Fruit fly (Drosophila melanogaster) whole organism, pupa: Measurements from ENCODE around the gene Nmdmc.

Experiments used
- CG10348 ChIP-seq: fragments of 200-800 bp; sonication (Bioruptor generic); IDR thresholded peaks from 2 replicates; pipeline ENCODE4 v1.3.6; 2022; ENCODE audit warnings: missing biosample characterization, missing genetic modification characterization
- CG12605 ChIP-seq: fragments of 200-800 bp; sonication (Bioruptor generic); IDR thresholded peaks from 2 replicates; pipeline ENCODE4 v1.3.6; 2022; ENCODE audit warnings: missing biosample characterization, missing genetic modification characterization
- CG13204 ChIP-seq: fragments of 200-800 bp; sonication (Bioruptor generic); optimal IDR thresholded peaks from 2 replicates; lab custom pipeline; 2018; ENCODE audit warnings: missing biosample characterization, mild to moderate bottlenecking, missing genetic modification characterization, moderate library complexity
- CG14655 ChIP-seq: fragments of 200-800 bp; sonication (Bioruptor generic); optimal IDR thresholded peaks from 3 replicates; lab custom pipeline; 2017; ENCODE audit warnings: mild to moderate bottlenecking, missing biosample characterization, missing genetic modification reagents, missing genetic modification characterization
- CG15710 ChIP-seq: fragments of 200-800 bp; sonication (Bioruptor generic); optimal IDR thresholded peaks from 2 replicates; lab custom pipeline; 2018; ENCODE audit warnings: missing biosample characterization, mild to moderate bottlenecking, missing genetic modification characterization, moderate library complexity
- CG17806 ChIP-seq: fragments of 200-800 bp; sonication (Bioruptor generic); optimal IDR thresholded peaks from 2 replicates; lab custom pipeline; 2018; ENCODE audit warnings: missing biosample characterization, mild to moderate bottlenecking, missing genetic modification characterization, moderate library complexity
- CG32121 ChIP-seq: fragments of 200-800 bp; sonication (Bioruptor generic); IDR thresholded peaks from 2 replicates; pipeline ENCODE4 v1.3.6; 2022; ENCODE audit warnings: missing biosample characterization, missing genetic modification characterization
- CG34367 ChIP-seq: fragments of 200-800 bp; sonication (Bioruptor generic); optimal IDR thresholded peaks from 2 replicates; lab custom pipeline; 2018; ENCODE audit warnings: missing biosample characterization, mild to moderate bottlenecking, missing genetic modification characterization
- CG4496 ChIP-seq: fragments of 200-800 bp; sonication (Bioruptor generic); IDR thresholded peaks from 3 replicates; pipeline ENCODE4 v1.3.6; 2022; ENCODE audit warnings: missing biosample characterization, missing genetic modification characterization
- CG8159 ChIP-seq: fragments of 200-800 bp; sonication (Bioruptor generic); optimal IDR thresholded peaks from 3 replicates; lab custom pipeline; 2018; ENCODE audit warnings: missing biosample characterization, mild to moderate bottlenecking, missing genetic modification characterization, moderate library complexity
- CG8301 ChIP-seq: fragments of 200-800 bp; sonication (Bioruptor generic); optimal IDR thresholded peaks from 2 replicates; lab custom pipeline; 2018; ENCODE audit warnings: missing biosample characterization, mild to moderate bottlenecking, missing genetic modification characterization
- CG9948 ChIP-seq: fragments of 200-800 bp; sonication (Bioruptor generic); optimal IDR thresholded peaks from 2 replicates; lab custom pipeline; 2018; ENCODE audit warnings: missing biosample characterization, mild to moderate bottlenecking, missing genetic modification characterization, moderate library complexity
- D1 ChIP-seq: fragments of 200-800 bp; sonication (Bioruptor generic); optimal IDR thresholded peaks from 2 replicates; lab custom pipeline; 2018; ENCODE audit warnings: missing biosample characterization, mild to moderate bottlenecking, missing genetic modification characterization, moderate library complexity
- EcR ChIP-seq: fragments of 200-800 bp; sonication (Bioruptor generic); optimal IDR thresholded peaks from 3 replicates; lab custom pipeline; 2019; ENCODE audit warnings: missing biosample characterization, missing genetic modification characterization, mild to moderate bottlenecking, moderate library complexity, missing genetic modification reagents
- Ets98B ChIP-seq: fragments of 200-800 bp; sonication (Bioruptor generic); IDR thresholded peaks from 2 replicates; pipeline ENCODE4 v1.3.6; 2022; ENCODE audit warnings: missing biosample characterization, missing genetic modification characterization
- Pif1A ChIP-seq: fragments of 200-800 bp; sonication (Bioruptor generic); optimal IDR thresholded peaks from 3 replicates; lab custom pipeline; 2016; ENCODE audit warnings: missing biosample characterization, missing genetic modification characterization
- Pif1B ChIP-seq: fragments of 200-800 bp; sonication (Bioruptor generic); optimal IDR thresholded peaks from 3 replicates; lab custom pipeline; 2016; ENCODE audit warnings: missing biosample characterization, missing genetic modification characterization
- Snoo ChIP-seq: fragments of 200-800 bp; sonication (Bioruptor generic); optimal IDR thresholded peaks from 3 replicates; lab custom pipeline; 2017; ENCODE audit warnings: missing biosample characterization, mild to moderate bottlenecking, missing genetic modification characterization, inconsistent platforms
- fd96Ca ChIP-seq: fragments of 200-800 bp; sonication (Bioruptor generic); IDR thresholded peaks from 3 replicates; pipeline ENCODE4 v1.3.6; 2022; ENCODE audit warnings: missing biosample characterization, missing genetic modification characterization
- gl ChIP-seq: fragments of 200-800 bp; sonication (Bioruptor generic); optimal IDR thresholded peaks from 2 replicates; lab custom pipeline; 2018; ENCODE audit warnings: missing biosample characterization, mild to moderate bottlenecking, missing genetic modification characterization
- rn ChIP-seq: fragments of 200-800 bp; sonication (Bioruptor generic); IDR thresholded peaks from 2 replicates; pipeline ENCODE4 v1.3.6; 2022; ENCODE audit warnings: missing biosample characterization, missing genetic modification characterization

Gene Nmdmc

DNA sequence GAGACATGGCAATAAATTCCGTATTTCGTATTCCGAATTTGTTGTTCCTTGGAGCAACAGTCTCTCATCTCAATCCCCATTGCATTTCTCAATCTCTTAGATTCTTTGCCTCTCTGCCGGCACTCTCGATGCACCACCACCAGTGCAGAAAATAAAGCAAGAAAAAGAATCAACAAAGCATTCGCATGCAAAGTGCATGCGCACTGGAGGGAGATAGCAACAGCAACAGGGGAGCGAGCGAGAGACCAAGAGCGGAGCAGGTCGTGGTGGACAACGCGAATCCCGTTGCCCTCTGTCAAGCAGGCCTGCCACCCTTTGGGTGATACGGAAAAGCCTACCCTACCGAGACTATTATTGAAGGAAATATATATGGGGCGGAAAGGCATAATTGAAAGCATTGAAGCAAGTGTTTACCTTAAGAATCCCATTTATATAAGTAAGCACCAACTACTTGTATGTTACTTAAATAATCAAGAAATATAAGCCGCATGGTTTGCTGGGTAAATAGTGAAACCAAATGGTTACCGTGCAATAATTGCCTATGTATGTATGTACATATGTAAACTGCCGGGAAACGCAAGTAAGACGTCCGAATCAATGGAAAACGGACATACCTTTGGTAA is 6.2 kb upstream of the Nmdmc start:
- peak; percentile 62 for TF ChIP-seq CG34367 (tag; lab: Kevin White, UChicago)
- TF ChIP-seq CG9948 (tag; lab: Kevin White, UChicago) = no peak
- TF ChIP-seq D1 = no peak
- TF ChIP-seq CG8301 = peak; percentile 34
- peak; percentile 91 for TF ChIP-seq gl (tag; lab: Kevin White, UChicago)
- TF ChIP-seq CG8159 = peak; percentile 49
- peak; percentile 27 for TF ChIP-seq Pif1B (GFP tag; lab: Kevin White, UChicago)
- TF ChIP-seq rn (GFP tag; lab: Robert Waterston, UW) = no peak
- TF ChIP-seq CG4496 (GFP tag; lab: Robert Waterston, UW) = no peak
- TF ChIP-seq CG14655 (GFP tag; lab: Kevin White, UChicago) = peak; percentile 39
- TF ChIP-seq CG15710 = peak; percentile 62
- TF ChIP-seq CG12605 (GFP tag; lab: Robert Waterston, UW) = no peak
- peak; percentile 26 for TF ChIP-seq Pif1A (GFP tag; lab: Kevin White, UChicago)
- TF ChIP-seq Snoo = no peak
- peak; percentile 85 for TF ChIP-seq CG13204 (GFP tag; lab: Kevin White, UChicago)
- TF ChIP-seq CG10348 = no peak
- TF ChIP-seq CG17806 (tag; lab: Kevin White, UChicago) = peak; percentile 41
- TF ChIP-seq CG32121 (GFP tag; lab: Robert Waterston, UW) = no peak
- TF ChIP-seq Ets98B (GFP tag; lab: Robert Waterston, UW) = no peak
- no peak for TF ChIP-seq fd96Ca (GFP tag; lab: Robert Waterston, UW)
- peak; percentile 63 for TF ChIP-seq EcR (GFP tag; lab: Kevin White, UChicago)

DNA sequence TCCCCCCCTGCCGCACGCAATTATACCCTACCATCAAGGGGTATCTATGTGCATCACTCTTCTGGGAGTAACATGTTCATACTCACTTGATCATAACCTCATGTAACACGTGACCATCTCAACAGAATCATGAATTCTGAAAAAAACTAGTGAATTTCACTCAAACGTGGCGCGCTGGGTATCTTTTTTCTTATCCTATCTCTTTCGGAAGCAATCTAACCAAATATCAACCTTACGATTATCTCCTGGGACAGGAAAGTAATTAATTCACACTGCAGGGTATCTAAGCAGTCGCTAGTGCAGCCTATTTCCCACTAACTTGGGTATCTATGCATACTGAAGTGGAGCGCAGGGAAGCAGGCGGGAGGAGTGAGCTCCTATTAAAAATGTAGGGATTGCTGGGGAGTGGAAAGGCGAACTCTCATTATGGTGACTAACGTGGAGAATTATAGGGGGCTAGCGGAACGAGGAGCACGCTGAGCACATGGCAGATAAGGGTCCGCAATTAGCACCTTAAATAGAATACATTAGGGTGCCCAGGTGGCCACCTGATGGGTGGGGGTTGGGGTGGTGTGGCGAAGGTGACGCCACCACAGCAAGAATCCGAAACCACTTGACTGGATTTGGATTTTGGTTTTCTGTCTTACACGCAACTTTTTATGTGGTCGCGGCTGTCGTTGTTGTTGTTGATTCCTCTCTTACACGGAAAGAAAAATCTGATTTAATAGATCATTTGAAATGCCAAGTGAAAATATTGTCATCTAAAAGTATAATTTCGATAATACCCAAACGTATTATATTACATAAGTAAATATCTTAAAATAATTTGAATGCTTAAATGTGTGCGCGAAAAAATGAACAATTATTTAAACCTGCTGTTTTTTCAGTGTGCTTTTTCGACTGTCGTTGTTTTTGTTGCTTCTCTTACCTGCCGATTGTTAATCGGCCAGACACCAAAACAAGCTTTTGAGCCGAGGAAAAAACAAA is 5.1 kb upstream of the Nmdmc start:
- TF ChIP-seq fd96Ca (GFP tag; lab: Robert Waterston, UW) (no peak), CG9948 (tag; lab: Kevin White, UChicago) (peak; percentile 91), CG4496 (GFP tag; lab: Robert Waterston, UW) (no peak), CG34367 (tag; lab: Kevin White, UChicago) (peak; percentile 84), CG8301 (peak; percentile 92), CG14655 (GFP tag; lab: Kevin White, UChicago) (peak; percentile 92), Pif1A (GFP tag; lab: Kevin White, UChicago) (peak; percentile 86), CG8159 (peak; percentile 94), CG10348 (no peak), EcR (GFP tag; lab: Kevin White, UChicago) (no peak), D1 (peak; percentile 41), Snoo (peak; percentile 91), CG15710 (peak; percentile 87), Pif1B (GFP tag; lab: Kevin White, UChicago) (peak; percentile 82), CG13204 (GFP tag; lab: Kevin White, UChicago) (peak; percentile 1), rn (GFP tag; lab: Robert Waterston, UW) (no peak), gl (tag; lab: Kevin White, UChicago) (peak; percentile 78), CG17806 (tag; lab: Kevin White, UChicago) (peak; percentile 91), Ets98B (GFP tag; lab: Robert Waterston, UW) (no peak), CG32121 (GFP tag; lab: Robert Waterston, UW) (no peak), CG12605 (GFP tag; lab: Robert Waterston, UW) (no peak)
- TF ChIP-seq, all 21 proteins: peak for 13

DNA sequence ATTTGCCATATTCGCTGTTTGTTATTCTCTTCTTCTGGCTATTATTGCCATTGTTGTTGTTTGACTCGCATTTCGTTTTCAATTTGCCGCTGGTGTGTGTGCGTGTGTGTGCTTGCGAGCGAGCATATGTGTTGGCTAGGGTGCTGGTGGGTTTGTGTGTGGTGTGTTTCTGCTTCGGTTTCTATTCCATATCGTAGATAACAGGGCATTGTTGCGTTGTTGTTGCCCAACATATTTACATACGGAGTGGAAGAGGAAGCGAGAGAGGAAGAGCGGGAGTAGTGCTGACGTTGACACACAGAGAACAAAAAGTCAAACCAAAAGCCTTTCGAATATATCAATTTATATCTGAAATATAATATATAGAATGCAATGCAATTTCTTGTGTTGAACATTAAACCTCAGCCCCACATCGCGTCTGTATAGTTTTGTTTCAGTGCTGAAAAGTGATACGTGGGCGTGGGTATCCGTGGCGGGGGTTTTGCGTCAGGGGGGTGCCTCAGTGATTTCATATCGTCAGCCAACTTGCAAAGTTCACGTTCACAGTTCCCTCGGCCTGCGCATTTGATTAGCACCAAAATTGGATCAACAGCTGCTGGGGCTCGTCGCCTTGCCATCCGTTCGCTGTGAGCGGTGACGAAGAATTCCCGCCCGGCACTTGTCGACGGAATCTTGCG is 4.2 kb upstream of the Nmdmc start:
- TF ChIP-seq gl (tag; lab: Kevin White, UChicago) = no peak
- no peak for TF ChIP-seq Ets98B (GFP tag; lab: Robert Waterston, UW)
- no peak for TF ChIP-seq rn (GFP tag; lab: Robert Waterston, UW)
- TF ChIP-seq CG10348 = no peak
- TF ChIP-seq Snoo = no peak
- peak; percentile 20 for TF ChIP-seq EcR (GFP tag; lab: Kevin White, UChicago)
- peak; percentile 59 for TF ChIP-seq CG8301
- TF ChIP-seq CG9948 (tag; lab: Kevin White, UChicago) = peak; percentile 59
- no peak for TF ChIP-seq CG32121 (GFP tag; lab: Robert Waterston, UW)
- TF ChIP-seq CG15710 = peak; percentile 27
- peak; percentile 65 for TF ChIP-seq Pif1A (GFP tag; lab: Kevin White, UChicago)
- no peak for TF ChIP-seq CG12605 (GFP tag; lab: Robert Waterston, UW)
- TF ChIP-seq CG8159 = peak; percentile 18
- peak; percentile 77 for TF ChIP-seq CG14655 (GFP tag; lab: Kevin White, UChicago)
- peak; percentile 58 for TF ChIP-seq Pif1B (GFP tag; lab: Kevin White, UChicago)
- peak; percentile 49 for TF ChIP-seq CG17806 (tag; lab: Kevin White, UChicago)
- peak; percentile 29 for TF ChIP-seq CG34367 (tag; lab: Kevin White, UChicago)
- TF ChIP-seq, all 21 proteins: peak for 10

DNA sequence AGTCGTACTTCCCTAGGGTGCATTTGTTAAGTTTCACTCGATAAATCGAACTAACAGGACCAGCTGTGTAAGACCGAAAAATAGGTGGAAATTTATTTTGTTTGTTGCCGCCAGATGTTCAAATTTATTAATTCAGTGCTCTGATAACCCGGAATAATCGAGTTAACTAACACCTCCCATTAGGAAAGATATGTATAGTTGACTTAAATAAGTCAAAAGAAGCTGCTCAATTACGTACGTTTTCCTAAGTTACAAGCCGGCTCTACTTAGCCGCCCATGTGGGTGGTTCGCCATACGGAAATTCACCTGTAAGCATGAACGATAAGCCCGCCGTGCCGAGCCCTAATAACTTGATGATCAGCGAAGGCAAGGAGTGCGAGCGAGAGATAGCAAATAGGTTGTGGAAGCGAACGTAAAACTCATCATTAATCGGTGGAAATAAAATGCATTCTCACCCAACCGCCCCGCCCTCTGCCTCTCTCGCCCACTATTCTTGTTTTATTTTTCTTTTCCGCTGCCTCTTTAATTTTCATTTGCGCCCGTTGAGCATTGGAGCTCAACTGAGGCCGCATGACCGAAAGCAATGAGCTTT is 3.6 kb upstream of the Nmdmc start:
- TF ChIP-seq CG32121 (GFP tag; lab: Robert Waterston, UW) (no peak), D1 (no peak), CG8159 (peak; percentile 71), CG8301 (peak; percentile 57), CG9948 (tag; lab: Kevin White, UChicago) (peak; percentile 40), CG34367 (tag; lab: Kevin White, UChicago) (peak; percentile 27), CG4496 (GFP tag; lab: Robert Waterston, UW) (no peak), Pif1B (GFP tag; lab: Kevin White, UChicago) (peak; percentile 22), Snoo (peak; percentile 10), CG15710 (peak; percentile 64), CG17806 (tag; lab: Kevin White, UChicago) (peak; percentile 16), Ets98B (GFP tag; lab: Robert Waterston, UW) (no peak), CG14655 (GFP tag; lab: Kevin White, UChicago) (peak; percentile 69), Pif1A (GFP tag; lab: Kevin White, UChicago) (peak; percentile 53)
- TF ChIP-seq, all 21 proteins: peak for 10
